Worm (Caenorhabditis elegans) whole organism, mixed stage, embryonic: Measurements from ENCODE around the gene T05C12.1.
A peak's percentile ranks its signal among the peaks of the same experiment; 100 is the strongest.

Experiments used
- bed-3 ChIP-seq: fragments of 200-800 bp; sonication (Bioruptor generic); optimal IDR thresholded peaks from 3 replicates; lab custom pipeline; 2018; ENCODE audit warnings: mild to moderate bottlenecking, missing genetic modification characterization, moderate library complexity, missing compliant biosample characterization
- blmp-1 ChIP-seq: fragments of 150-350 bp; optimal IDR thresholded peaks from 2 replicates; lab custom pipeline; 2014; ENCODE audit warnings: missing biosample characterization, missing genetic modification characterization
- ceh-39 ChIP-seq: fragments of 150-350 bp; optimal IDR thresholded peaks from 2 replicates; lab custom pipeline; 2014; ENCODE audit warnings: missing biosample characterization, missing genetic modification characterization
- ceh-43 ChIP-seq: fragments of 200-800 bp; sonication (Bioruptor generic); optimal IDR thresholded peaks from 2 replicates; lab custom pipeline; 2018; ENCODE audit warnings: mild to moderate bottlenecking, missing genetic modification characterization, moderate library complexity, missing compliant biosample characterization
- ceh-83 ChIP-seq: fragments of 200-800 bp; sonication (Bioruptor generic); optimal IDR thresholded peaks from 2 replicates; lab custom pipeline; 2018; ENCODE audit warnings: mild to moderate bottlenecking, missing genetic modification characterization, missing compliant biosample characterization
- ces-1 ChIP-seq: fragments of 150-350 bp; optimal IDR thresholded peaks from 2 replicates; lab custom pipeline; 2014; ENCODE audit warnings: missing biosample characterization, missing genetic modification reagents, missing genetic modification characterization
- drap-1 ChIP-seq: fragments of 200-800 bp; sonication (Bioruptor generic); optimal IDR thresholded peaks from 3 replicates; lab custom pipeline; 2018; ENCODE audit warnings: mild to moderate bottlenecking, missing genetic modification characterization, missing compliant biosample characterization
- elt-1 ChIP-seq: sonication (generic microtip); optimal IDR thresholded peaks from 2 replicates; lab custom pipeline; 2017; ENCODE audit warnings: missing genetic modification characterization, mild to moderate bottlenecking, missing compliant biosample characterization, antibody characterized with exemption, moderate library complexity, borderline replicate concordance; ENCODE audit not compliant: insufficient read depth
- elt-3 ChIP-seq: fragments of 150-350 bp; optimal IDR thresholded peaks from 2 replicates; lab custom pipeline; 2014; ENCODE audit warnings: missing biosample characterization, missing genetic modification characterization
- flh-1 ChIP-seq: fragments of 200-800 bp; sonication (Bioruptor generic); optimal IDR thresholded peaks from 2 replicates; lab custom pipeline; 2018; ENCODE audit warnings: mild to moderate bottlenecking, missing genetic modification characterization, moderate library complexity, missing compliant biosample characterization
- ham-2 ChIP-seq: fragments of 200-800 bp; sonication (Bioruptor generic); optimal IDR thresholded peaks from 2 replicates; lab custom pipeline; 2018; ENCODE audit warnings: mild to moderate bottlenecking, missing genetic modification characterization, missing compliant biosample characterization
- hlh-1 ChIP-seq: fragments of 150-350 bp; optimal IDR thresholded peaks from 2 replicates; lab custom pipeline; 2014; ENCODE audit warnings: missing biosample characterization, missing genetic modification reagents, missing genetic modification characterization
- lin-13 ChIP-seq: fragments of 150-350 bp; optimal IDR thresholded peaks from 2 replicates; lab custom pipeline; 2014; ENCODE audit warnings: missing biosample characterization, missing genetic modification characterization
- lin-32 ChIP-seq: fragments of 200-800 bp; sonication (Bioruptor generic); optimal IDR thresholded peaks from 2 replicates; lab custom pipeline; 2018; ENCODE audit warnings: mild to moderate bottlenecking, missing genetic modification characterization, missing compliant biosample characterization
- lsy-2 ChIP-seq: fragments of 150-350 bp; optimal IDR thresholded peaks from 2 replicates; lab custom pipeline; 2014; ENCODE audit warnings: missing biosample characterization, missing genetic modification characterization
- mab-5 ChIP-seq: fragments of 150-350 bp; optimal IDR thresholded peaks from 2 replicates; lab custom pipeline; 2014; ENCODE audit warnings: missing biosample characterization, missing genetic modification characterization
- mep-1 ChIP-seq: fragments of 150-350 bp; optimal IDR thresholded peaks from 2 replicates; lab custom pipeline; 2017; ENCODE audit warnings: missing biosample characterization, missing genetic modification reagents, missing genetic modification characterization, inconsistent platforms
- mls-2 ChIP-seq: sonication (generic microtip); optimal IDR thresholded peaks from 2 replicates; lab custom pipeline; 2016; ENCODE audit warnings: mild to moderate bottlenecking, missing genetic modification characterization, moderate library complexity, missing compliant biosample characterization
- nhr-12 ChIP-seq: fragments of 150-350 bp; optimal IDR thresholded peaks from 2 replicates; lab custom pipeline; 2014; ENCODE audit warnings: missing biosample characterization, missing genetic modification characterization
- nhr-2 ChIP-seq: fragments of 150-350 bp; optimal IDR thresholded peaks from 2 replicates; lab custom pipeline; 2014; ENCODE audit warnings: missing biosample characterization, missing genetic modification characterization
- nhr-237 ChIP-seq: fragments of 150-350 bp; optimal IDR thresholded peaks from 2 replicates; lab custom pipeline; 2014; ENCODE audit warnings: missing biosample characterization, missing genetic modification characterization
- nhr-28 ChIP-seq: fragments of 150-350 bp; optimal IDR thresholded peaks from 2 replicates; lab custom pipeline; 2014; ENCODE audit warnings: missing biosample characterization, missing genetic modification characterization
- nhr-76 ChIP-seq: sonication (generic microtip); optimal IDR thresholded peaks from 2 replicates; lab custom pipeline; 2017; ENCODE audit warnings: missing biosample characterization, missing genetic modification characterization
- pha-4 ChIP-seq: fragments of 150-350 bp; optimal IDR thresholded peaks from 2 replicates; lab custom pipeline; 2018; ENCODE audit warnings: missing biosample characterization, missing genetic modification reagents, missing genetic modification characterization
- snpc-4 ChIP-seq: fragments of 150-350 bp; optimal IDR thresholded peaks from 2 replicates; lab custom pipeline; 2014; ENCODE audit warnings: missing biosample characterization, missing genetic modification characterization
- sptf-1 ChIP-seq: sonication (generic microtip); optimal IDR thresholded peaks from 2 replicates; lab custom pipeline; 2017; ENCODE audit warnings: mild to moderate bottlenecking, missing genetic modification characterization, moderate library complexity, missing compliant biosample characterization
- tbx-8 ChIP-seq: fragments of 200-800 bp; sonication (Bioruptor generic); optimal IDR thresholded peaks from 2 replicates; lab custom pipeline; 2018; ENCODE audit warnings: mild to moderate bottlenecking, missing genetic modification characterization, moderate library complexity, missing compliant biosample characterization
- unc-120 ChIP-seq: sonication (generic microtip); optimal IDR thresholded peaks from 2 replicates; lab custom pipeline; 2017; ENCODE audit warnings: missing genetic modification characterization, missing compliant biosample characterization; ENCODE audit not compliant: poor library complexity, severe bottlenecking
- unc-39 ChIP-seq: fragments of 150-350 bp; optimal IDR thresholded peaks from 2 replicates; lab custom pipeline; 2014; ENCODE audit warnings: missing biosample characterization, missing genetic modification characterization
- unc-62 ChIP-seq: fragments of 150-350 bp; optimal IDR thresholded peaks from 2 replicates; lab custom pipeline; 2014; ENCODE audit warnings: missing biosample characterization, missing genetic modification reagents, missing genetic modification characterization
- zip-8 ChIP-seq: fragments of 150-350 bp; optimal IDR thresholded peaks from 2 replicates; lab custom pipeline; 2014; ENCODE audit warnings: missing biosample characterization, missing genetic modification characterization
- ztf-11 ChIP-seq: fragments of 150-350 bp; optimal IDR thresholded peaks from 2 replicates; lab custom pipeline; 2014; ENCODE audit warnings: missing biosample characterization, missing genetic modification characterization

T05C12.1 gene

DNA sequence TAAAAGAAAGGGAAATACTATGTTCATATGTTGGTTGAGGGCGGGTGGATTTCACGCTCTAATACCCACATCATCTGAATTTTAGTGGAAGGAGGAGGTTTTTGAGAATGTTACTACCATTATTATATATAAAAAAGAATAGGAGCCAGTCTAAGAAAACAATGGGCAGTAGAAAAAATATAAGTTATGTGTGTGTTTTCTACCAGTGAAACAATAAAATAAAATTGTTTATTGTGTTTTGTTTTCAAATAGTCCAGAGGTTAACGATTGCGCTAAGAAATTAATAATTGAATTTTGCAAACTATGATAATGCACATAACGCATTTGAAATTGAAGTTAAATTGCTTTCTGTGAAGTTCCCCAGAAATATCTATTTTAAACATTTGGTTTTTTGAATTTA is 36.0 kb downstream of the T05C12.1 start, which contains the start of gene M110.8:
M110.8 (minus strand) TSS at position 101 of the 400 bp plus-strand sequence.
- TF ChIP-seq flh-1 (no peak), unc-39 (tag; lab: Kevin White, UChicago) (no peak), nhr-12 (tag; lab: Kevin White, UChicago) (no peak), ceh-43 (GFP tag; lab: Kevin White, UChicago) (no peak), bed-3 (GFP tag; lab: Kevin White, UChicago) (no peak), tbx-8 (GFP tag; lab: Kevin White, UChicago) (no peak), ztf-11 (tag; lab: Kevin White, UChicago) (no peak), nhr-76 (no peak), ham-2 (no peak), sptf-1 (tag; lab: Kevin White, UChicago) (no peak), lin-32 (GFP tag; lab: Kevin White, UChicago) (no peak)

DNA sequence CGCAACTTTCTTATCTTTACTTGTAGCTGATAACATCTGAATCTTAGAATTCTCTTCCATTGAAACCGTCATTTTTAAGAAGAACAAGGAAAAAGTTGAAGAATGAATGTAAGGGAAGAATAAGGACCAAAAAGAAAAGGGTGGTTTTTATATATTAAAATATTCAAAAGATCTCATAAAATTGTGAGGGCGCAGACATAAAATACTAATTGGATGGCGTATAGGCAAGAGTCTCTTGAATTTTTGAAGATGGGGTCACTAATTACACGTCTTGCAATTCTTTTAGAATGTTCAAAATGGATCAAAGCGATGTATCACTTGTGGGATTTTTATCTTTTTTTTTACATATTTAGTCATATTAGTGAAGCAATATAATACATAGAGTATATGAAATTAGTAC is 39.2 kb downstream of the T05C12.1 start, which contains the start of gene twk-3:
twk-3 (minus strand) TSS at position 101 of the 400 bp plus-strand sequence.
- TF ChIP-seq bed-3 (GFP tag; lab: Kevin White, UChicago): no peak
- TF ChIP-seq nhr-28 (tag; lab: Kevin White, UChicago): no peak
- TF ChIP-seq zip-8 (tag; lab: Kevin White, UChicago): no peak
- TF ChIP-seq blmp-1: no peak
- no peak for TF ChIP-seq tbx-8 (GFP tag; lab: Kevin White, UChicago)
- TF ChIP-seq flh-1: no peak
- TF ChIP-seq drap-1: no peak
- no peak for TF ChIP-seq hlh-1 (tag; lab: Kevin White, UChicago)
- no peak for TF ChIP-seq lin-32 (GFP tag; lab: Kevin White, UChicago)

DNA sequence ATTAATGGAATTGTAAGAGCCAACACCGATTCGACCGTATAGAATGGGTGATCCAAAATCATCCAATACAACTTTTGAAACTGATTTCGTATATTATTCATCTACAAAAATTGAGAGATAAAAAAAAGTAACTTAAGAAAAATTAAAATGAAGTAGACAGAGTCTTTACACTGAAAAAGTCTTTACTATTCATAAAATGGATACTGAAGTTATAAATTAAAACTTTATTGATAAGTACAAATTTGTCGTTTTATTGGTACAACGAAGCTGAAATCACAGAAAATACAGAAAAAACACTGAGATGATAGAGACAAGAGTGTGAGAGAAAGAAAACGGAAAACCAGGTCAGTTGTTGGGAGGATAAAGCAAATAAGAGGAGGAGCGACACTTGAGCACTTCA is 40.9 kb downstream of the T05C12.1 start, which contains the start of gene M110.10:
M110.10 (minus strand) TSS at position 101 of the 400 bp plus-strand sequence.
- TF ChIP-seq tbx-8 (GFP tag; lab: Kevin White, UChicago): no peak
- no peak for TF ChIP-seq pha-4 (tag; lab: Kevin White, UChicago)
- TF ChIP-seq mep-1 (tag; lab: Kevin White, UChicago): no peak
- no peak for TF ChIP-seq mab-5 (tag; lab: Kevin White, UChicago)
- no peak for TF ChIP-seq elt-3 (tag; lab: Kevin White, UChicago)
- TF ChIP-seq ham-2: no peak
- TF ChIP-seq zip-8 (tag; lab: Kevin White, UChicago): no peak
- no peak for TF ChIP-seq lin-32 (GFP tag; lab: Kevin White, UChicago)
- TF ChIP-seq elt-1: no peak
- no peak for TF ChIP-seq unc-120
- TF ChIP-seq, all 35 proteins: peak for 0

DNA sequence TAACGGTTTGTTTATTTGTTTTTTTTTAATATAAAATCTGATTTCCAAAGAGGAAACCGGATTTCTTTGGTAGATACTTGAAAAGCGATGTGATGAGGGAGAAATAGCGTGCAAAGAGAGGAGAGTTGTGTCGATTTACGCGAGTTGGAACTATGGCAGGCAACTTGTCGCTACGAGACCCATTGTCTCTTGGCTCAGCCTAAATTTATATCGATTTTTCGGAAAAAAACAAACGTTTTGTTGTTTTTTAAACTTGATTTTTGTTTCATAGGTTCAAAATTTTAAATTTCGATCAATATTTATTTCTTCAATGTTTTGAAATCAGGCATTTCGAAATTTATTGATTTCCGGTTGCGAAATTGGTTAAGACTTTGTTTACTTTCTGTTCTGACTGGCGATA is 43.0 kb downstream of the T05C12.1 start, which contains the start of gene M110.3:
M110.3 (minus strand) TSS at position 184 of the 400 bp plus-strand sequence.
- no peak for TF ChIP-seq lin-13 (tag; lab: Kevin White, UChicago)
- no peak for TF ChIP-seq nhr-28 (tag; lab: Kevin White, UChicago)
- TF ChIP-seq nhr-76: no peak
- TF ChIP-seq pha-4 (tag; lab: Kevin White, UChicago): peak; percentile 22
- no peak for TF ChIP-seq drap-1
- peak; percentile 20 for TF ChIP-seq hlh-1 (tag; lab: Kevin White, UChicago)
- TF ChIP-seq nhr-237 (tag; lab: Kevin White, UChicago): peak; percentile 49
- peak; percentile 26 for TF ChIP-seq lsy-2 (tag; lab: Kevin White, UChicago)
- no peak for TF ChIP-seq ceh-83 (GFP tag; lab: Kevin White, UChicago)
- peak; percentile 72 for TF ChIP-seq mep-1 (tag; lab: Kevin White, UChicago)
- TF ChIP-seq unc-120: peak; percentile 41
- TF ChIP-seq ces-1 (GFP tag; lab: Kevin White, UChicago): peak; percentile 77
- peak; percentile 40 for TF ChIP-seq ceh-39

DNA sequence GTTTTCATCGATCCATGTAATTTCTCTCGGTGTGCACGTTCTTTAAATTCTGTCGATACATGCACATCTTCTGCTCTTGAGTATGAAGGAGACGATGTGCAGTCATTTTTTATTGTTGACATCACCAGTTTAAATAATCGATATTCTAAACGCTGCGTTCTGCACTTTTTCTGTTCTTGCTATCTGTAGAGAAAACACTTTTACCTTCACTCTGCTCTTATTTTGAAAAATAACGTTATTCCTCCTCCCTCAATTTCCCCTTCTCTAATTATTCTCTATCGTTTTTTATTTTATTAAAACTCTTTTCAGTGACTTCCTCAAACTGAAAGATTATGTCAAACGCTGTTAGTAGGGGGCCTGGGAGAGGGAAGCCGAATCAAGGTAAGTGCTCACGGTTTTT is 43.4 kb downstream of the T05C12.1 start, which contains the start of gene ifg-1:
ifg-1 (plus strand) TSS at position 301 of the 400 bp plus-strand sequence.
- TF ChIP-seq zip-8 (tag; lab: Kevin White, UChicago) (no peak), lin-13 (tag; lab: Kevin White, UChicago) (no peak), mab-5 (tag; lab: Kevin White, UChicago) (no peak), bed-3 (GFP tag; lab: Kevin White, UChicago) (no peak), flh-1 (no peak), unc-62 (GFP tag; lab: Kevin White, UChicago) (no peak), elt-1 (no peak), ham-2 (no peak), lsy-2 (tag; lab: Kevin White, UChicago) (no peak), ces-1 (GFP tag; lab: Kevin White, UChicago) (no peak), hlh-1 (tag; lab: Kevin White, UChicago) (no peak), mls-2 (tag; lab: Kevin White, UChicago) (no peak), nhr-12 (tag; lab: Kevin White, UChicago) (no peak), drap-1 (no peak), pha-4 (tag; lab: Kevin White, UChicago) (no peak), nhr-2 (tag; lab: Kevin White, UChicago) (no peak), tbx-8 (GFP tag; lab: Kevin White, UChicago) (no peak), mep-1 (tag; lab: Kevin White, UChicago) (no peak), unc-120 (no peak), snpc-4 (no peak)
